Fruit fly (Drosophila melanogaster) whole organism, embryonic: Measurements from ENCODE around the gene Cyp318a1.

ENCODE experiments used
- CG10462 ChIP-seq: fragments of 200-800 bp; sonication (Bioruptor generic); optimal IDR thresholded peaks from 2 replicates; lab custom pipeline; 2016; ENCODE audit warnings: missing biosample characterization, missing genetic modification characterization
- CG16779 ChIP-seq: fragments of 200-800 bp; sonication (Bioruptor generic); IDR thresholded peaks from 2 replicates; pipeline ENCODE4 v1.3.6; 2022; ENCODE audit warnings: missing biosample characterization, missing genetic modification characterization
- CG31441 ChIP-seq: fragments of 200-800 bp; sonication (Bioruptor generic); IDR thresholded peaks from 2 replicates; pipeline ENCODE4 v1.3.6; 2022; ENCODE audit warnings: missing biosample characterization, missing genetic modification characterization
- Dek ChIP-seq: fragments of 200-800 bp; sonication (Bioruptor generic); optimal IDR thresholded peaks from 3 replicates; lab custom pipeline; 2019; ENCODE audit warnings: missing biosample characterization, mild to moderate bottlenecking, missing genetic modification characterization, moderate library complexity
- Ets65A ChIP-seq: fragments of 200-800 bp; sonication (Bioruptor generic); peaks from one replicate; lab custom pipeline; 2016; ENCODE audit warnings: missing biosample characterization, missing genetic modification characterization
- NC2α ChIP-seq: fragments of 200-800 bp; sonication (Bioruptor generic); optimal IDR thresholded peaks from 2 replicates; lab custom pipeline; 2016; ENCODE audit warnings: missing biosample characterization, missing genetic modification characterization
- cg ChIP-seq: fragments of 200-800 bp; sonication (Bioruptor generic); optimal IDR thresholded peaks from 3 replicates; lab custom pipeline; 2019; ENCODE audit warnings: missing biosample characterization, mild to moderate bottlenecking, missing genetic modification characterization, moderate library complexity
- dpn ChIP-seq, 2 experiments: fragments of 200-800 bp; sonication (Bioruptor generic); optimal IDR thresholded peaks; 3 replicates each; lab custom pipeline; 2016; ENCODE audit warnings: missing biosample characterization in 2 of 2, missing genetic modification characterization in 2 of 2
- ind ChIP-seq: fragments of 200-800 bp; sonication (Bioruptor generic); optimal IDR thresholded peaks from 3 replicates; lab custom pipeline; 2016; ENCODE audit warnings: missing biosample characterization, missing genetic modification characterization
- jumu ChIP-seq: fragments of 200-800 bp; sonication (Bioruptor generic); optimal IDR thresholded peaks from 3 replicates; lab custom pipeline; 2016; ENCODE audit warnings: missing biosample characterization, missing genetic modification characterization
- pum ChIP-seq: fragments of 200-800 bp; sonication (Bioruptor generic); optimal IDR thresholded peaks from 2 replicates; lab custom pipeline; 2016; ENCODE audit warnings: missing biosample characterization, missing genetic modification characterization

DNA sequence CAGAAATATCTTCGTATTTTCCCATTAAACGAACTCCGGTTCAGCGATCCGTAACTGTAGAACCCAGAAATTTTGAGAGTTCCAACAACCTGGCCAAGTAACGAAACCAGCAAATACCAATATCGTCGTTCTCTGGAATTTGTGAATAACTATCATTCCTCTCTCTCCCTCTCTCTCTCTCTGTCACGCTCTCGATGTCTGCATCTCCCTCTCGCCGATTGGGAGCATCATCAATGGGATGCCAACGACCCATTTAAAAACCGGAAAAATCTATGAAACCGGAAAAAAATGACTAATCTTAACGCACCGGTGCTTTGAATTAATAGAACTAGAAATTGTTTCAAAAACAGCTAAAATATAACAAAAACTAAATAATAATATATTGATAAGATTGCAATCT is 24.8 kb upstream of the Cyp318a1 start:
- no peak for TF ChIP-seq pum (GFP tag; lab: Kevin White, UChicago)
- no peak for TF ChIP-seq ind (GFP tag; lab: Kevin White, UChicago)
- no peak for TF ChIP-seq Dek
- TF ChIP-seq cg: no peak
- no peak for TF ChIP-seq Ets65A
- no peak for TF ChIP-seq dpn (GFP tag; optimal IDR thresholded peaks at IDR 0.05; lab: Kevin White, UChicago)
- no peak for TF ChIP-seq jumu (GFP tag; lab: Kevin White, UChicago)
- no peak for TF ChIP-seq CG31441
- no peak for TF ChIP-seq CG16779 (GFP tag; lab: Robert Waterston, UW)
- no peak for TF ChIP-seq NC2α (GFP tag; lab: Kevin White, UChicago)
- TF ChIP-seq CG10462: no peak
